Fruit fly (Drosophila melanogaster) ovary, adult (tissue): ENCODE results near the gene Spn.

Experiments
- CG17801 ChIP-seq: fragments of 200-800 bp; optimal IDR thresholded peaks from 2 replicates; lab custom pipeline; 2019; ENCODE audit warnings: missing biosample characterization, mild to moderate bottlenecking, missing genetic modification characterization, moderate library complexity; ENCODE audit not compliant: partially characterized antibody

Gene Spn

dm6 chr3L:2532377-2532776 is 21.7 kb downstream of the Spn start:
- TF ChIP-seq CG17801 (GFP tag; lab: Kevin White, UChicago), result no peak

dm6 chr3L:2531386-2532176 is 22.5 kb downstream of the Spn start:
- TF ChIP-seq CG17801 (GFP tag; lab: Kevin White, UChicago), result peak; percentile 55

- no peak for TF ChIP-seq CG17801 (GFP tag; lab: Kevin White, UChicago)
Observed at dm6 chr3L:2530635-2531034, 23.5 kb downstream of the Spn start.

dm6 chr3L:2530090-2530489 is 24.0 kb downstream of the Spn start:
- TF ChIP-seq CG17801 (GFP tag; lab: Kevin White, UChicago), result no peak

dm6 chr3L:2526873-2527272 is 27.2 kb downstream of the Spn start, which contains the start of gene CG32295:
Gene CG32295, minus strand, starts transcription at chr3L:2526973.
- TF ChIP-seq CG17801 (GFP tag; lab: Kevin White, UChicago), result no peak

dm6 chr3L:2515197-2515596 is 38.9 kb downstream of the Spn start:
- no peak for TF ChIP-seq CG17801 (GFP tag; lab: Kevin White, UChicago)

dm6 chr3L:2504796-2505195 is 49.3 kb downstream of the Spn start:
- no peak for TF ChIP-seq CG17801 (GFP tag; lab: Kevin White, UChicago)

- TF ChIP-seq CG17801 (GFP tag; lab: Kevin White, UChicago), result no peak
Observed at dm6 chr3L:2504031-2504615, 50.0 kb downstream of the Spn start.

dm6 chr3L:2503465-2503864 is 50.6 kb downstream of the Spn start, which contains the start of gene CG16758:
Gene CG16758, minus strand, starts transcription at chr3L:2503606.
- no peak for TF ChIP-seq CG17801 (GFP tag; lab: Kevin White, UChicago)

dm6 chr3L:2501764-2502163 is 52.3 kb downstream of the Spn start:
- TF ChIP-seq CG17801 (GFP tag; lab: Kevin White, UChicago), result no peak

dm6 chr3L:2499077-2499476 is 55.0 kb downstream of the Spn start:
- TF ChIP-seq CG17801 (GFP tag; lab: Kevin White, UChicago), result no peak

dm6 chr3L:2494183-2494541 is 59.9 kb downstream of the Spn start:
- TF ChIP-seq CG17801 (GFP tag; lab: Kevin White, UChicago), result peak; percentile 92

dm6 chr3L:2493517-2494182 is 60.4 kb downstream of the Spn start:
- no peak for TF ChIP-seq CG17801 (GFP tag; lab: Kevin White, UChicago)

dm6 chr3L:2490752-2491151 is 63.3 kb downstream of the Spn start:
- peak; percentile 47 for TF ChIP-seq CG17801 (GFP tag; lab: Kevin White, UChicago)

dm6 chr3L:2489855-2490254 is 64.2 kb downstream of the Spn start:
- no peak for TF ChIP-seq CG17801 (GFP tag; lab: Kevin White, UChicago)

dm6 chr3L:2489438-2489837 is 64.7 kb downstream of the Spn start:
- peak; percentile 29 for TF ChIP-seq CG17801 (GFP tag; lab: Kevin White, UChicago)
